Fruit fly (Drosophila melanogaster) whole organism, embryonic: ENCODE data around the gene bb8.

Experiments used
- Antp ChIP-seq: fragments of 200-800 bp; sonication (Bioruptor generic); optimal IDR thresholded peaks from 3 replicates; lab custom pipeline; 2016; ENCODE audit warnings: missing biosample characterization, missing genetic modification characterization
- C15 ChIP-seq: fragments of 200-800 bp; sonication (Bioruptor generic); IDR thresholded peaks from 3 replicates; pipeline ENCODE4 v1.3.6; 2022; ENCODE audit warnings: missing biosample characterization, missing genetic modification characterization
- CG10274 ChIP-seq: fragments of 200-800 bp; sonication (Bioruptor generic); optimal IDR thresholded peaks from 3 replicates; lab custom pipeline; 2017; ENCODE audit warnings: missing biosample characterization, mild to moderate bottlenecking, missing genetic modification characterization
- CG10366 ChIP-seq: fragments of 200-800 bp; sonication (Bioruptor generic); IDR thresholded peaks from 2 replicates; pipeline ENCODE4 v1.3.6; 2022; ENCODE audit warnings: missing biosample characterization, missing genetic modification characterization
- CG10543 ChIP-seq: fragments of 200-800 bp; sonication (Bioruptor generic); optimal IDR thresholded peaks from 3 replicates; lab custom pipeline; 2017; ENCODE audit warnings: missing biosample characterization, mild to moderate bottlenecking, missing genetic modification characterization, moderate library complexity
- CG11504 ChIP-seq: fragments of 200-800 bp; sonication (Bioruptor generic); optimal IDR thresholded peaks from 3 replicates; lab custom pipeline; 2019; ENCODE audit warnings: missing biosample characterization, mild to moderate bottlenecking, missing genetic modification characterization, moderate library complexity
- CG11695 ChIP-seq: fragments of 200-800 bp; sonication (Bioruptor generic); IDR thresholded peaks from 3 replicates; pipeline ENCODE4 v1.3.6; 2022; ENCODE audit warnings: missing biosample characterization, missing genetic modification characterization
- CG12071 ChIP-seq: fragments of 200-800 bp; sonication (Bioruptor generic); optimal IDR thresholded peaks from 3 replicates; lab custom pipeline; 2018; ENCODE audit warnings: missing biosample characterization, mild to moderate bottlenecking, missing genetic modification characterization
- CG12104 ChIP-seq: fragments of 200-800 bp; sonication (Bioruptor generic); optimal IDR thresholded peaks from 3 replicates; lab custom pipeline; 2016; ENCODE audit warnings: missing biosample characterization, missing genetic modification characterization
- CG12155 ChIP-seq: fragments of 200-800 bp; sonication (Bioruptor generic); optimal IDR thresholded peaks from 3 replicates; lab custom pipeline; 2016; ENCODE audit warnings: missing biosample characterization, missing genetic modification characterization
- CG13624 ChIP-seq: fragments of 200-800 bp; sonication (Bioruptor generic); optimal IDR thresholded peaks from 2 replicates; lab custom pipeline; 2016; ENCODE audit warnings: missing biosample characterization, missing genetic modification characterization
- CG1529 ChIP-seq: fragments of 200-800 bp; sonication (Bioruptor generic); optimal IDR thresholded peaks from 3 replicates; lab custom pipeline; 2018; ENCODE audit warnings: missing biosample characterization, missing genetic modification characterization
- CG15696 ChIP-seq: fragments of 200-800 bp; sonication (Bioruptor generic); optimal IDR thresholded peaks from 2 replicates; lab custom pipeline; 2019; ENCODE audit warnings: missing biosample characterization, mild to moderate bottlenecking, missing genetic modification characterization, moderate library complexity
- CG17359 ChIP-seq: fragments of 200-800 bp; sonication (Bioruptor generic); optimal IDR thresholded peaks from 3 replicates; lab custom pipeline; 2018; ENCODE audit warnings: missing biosample characterization, mild to moderate bottlenecking, missing genetic modification characterization, moderate library complexity
- CG2678 ChIP-seq: fragments of 200-800 bp; sonication (Bioruptor generic); optimal IDR thresholded peaks from 3 replicates; lab custom pipeline; 2019; ENCODE audit warnings: missing biosample characterization, mild to moderate bottlenecking, missing genetic modification characterization, moderate library complexity
- CG34224 ChIP-seq: fragments of 200-800 bp; sonication (Bioruptor generic); IDR thresholded peaks from 3 replicates; pipeline ENCODE4 v1.3.6; 2022; ENCODE audit warnings: missing biosample characterization, missing genetic modification characterization; ENCODE audit not compliant: partially characterized antibody
- CG6813 ChIP-seq: fragments of 200-800 bp; sonication (Bioruptor generic); optimal IDR thresholded peaks from 2 replicates; lab custom pipeline; 2017; ENCODE audit warnings: missing biosample characterization, missing genetic modification characterization, mild to moderate bottlenecking, moderate library complexity, missing genetic modification reagents
- CG6854 ChIP-seq: fragments of 200-800 bp; sonication (Bioruptor generic); optimal IDR thresholded peaks from 3 replicates; lab custom pipeline; 2017; ENCODE audit warnings: missing biosample characterization, mild to moderate bottlenecking, missing genetic modification characterization
- CG7556 ChIP-seq: fragments of 200-800 bp; sonication (Bioruptor generic); optimal IDR thresholded peaks from 2 replicates; lab custom pipeline; 2017; ENCODE audit warnings: missing biosample characterization, mild to moderate bottlenecking, missing genetic modification characterization
- CG8359 ChIP-seq: fragments of 200-800 bp; sonication (Bioruptor generic); optimal IDR thresholded peaks from 2 replicates; lab custom pipeline; 2017; ENCODE audit warnings: missing biosample characterization, mild to moderate bottlenecking, missing genetic modification characterization, borderline replicate concordance
- CG9727 ChIP-seq: fragments of 200-800 bp; sonication (Bioruptor generic); optimal IDR thresholded peaks from 3 replicates; lab custom pipeline; 2017; ENCODE audit warnings: missing biosample characterization, mild to moderate bottlenecking, missing genetic modification characterization
- Camta ChIP-seq: fragments of 200-800 bp; sonication (Bioruptor generic); optimal IDR thresholded peaks from 2 replicates; lab custom pipeline; 2016; ENCODE audit warnings: missing biosample characterization, missing genetic modification characterization
- Chrac-16 ChIP-seq: fragments of 200-800 bp; sonication (Bioruptor generic); optimal IDR thresholded peaks from 3 replicates; lab custom pipeline; 2016; ENCODE audit warnings: missing biosample characterization, missing genetic modification characterization
- H2.0 ChIP-seq: fragments of 200-800 bp; sonication (Bioruptor generic); IDR thresholded peaks from 2 replicates; pipeline ENCODE4 v1.3.6; 2022; ENCODE audit warnings: missing biosample characterization, missing genetic modification characterization
- Hr3 ChIP-seq: fragments of 200-800 bp; sonication (Bioruptor generic); optimal IDR thresholded peaks from 3 replicates; lab custom pipeline; 2016; ENCODE audit warnings: missing biosample characterization, missing genetic modification characterization
- Hsf ChIP-seq: fragments of 200-800 bp; sonication (Bioruptor generic); optimal IDR thresholded peaks from 3 replicates; lab custom pipeline; 2016; ENCODE audit warnings: missing biosample characterization, missing genetic modification characterization
- Neu2 ChIP-seq: fragments of 200-800 bp; sonication (Bioruptor generic); optimal IDR thresholded peaks from 3 replicates; lab custom pipeline; 2016; ENCODE audit warnings: missing biosample characterization, missing genetic modification characterization, borderline replicate concordance
- Oli ChIP-seq: fragments of 200-800 bp; sonication (Bioruptor generic); optimal IDR thresholded peaks from 2 replicates; lab custom pipeline; 2018; ENCODE audit warnings: missing biosample characterization, mild to moderate bottlenecking, missing genetic modification characterization, moderate library complexity
- Pdp1 ChIP-seq, 2 experiments: fragments of 200-800 bp; sonication (Bioruptor generic); optimal IDR thresholded peaks; 3 replicates each; lab custom pipeline; 2016; ENCODE audit warnings: missing biosample characterization in 2 of 2, missing genetic modification characterization in 2 of 2, mild to moderate bottlenecking in 1 of 2, moderate library complexity in 1 of 2
- Side ChIP-seq: fragments of 200-800 bp; sonication (Bioruptor generic); optimal IDR thresholded peaks from 2 replicates; lab custom pipeline; 2016; ENCODE audit warnings: missing biosample characterization, missing genetic modification characterization
- Taf1 ChIP-seq: fragments of 200-800 bp; sonication (Bioruptor generic); IDR thresholded peaks from 2 replicates; pipeline ENCODE4 v1.3.6; 2022; ENCODE audit warnings: missing biosample characterization, missing genetic modification characterization
- Trl ChIP-seq, 3 experiments: fragments of >200 bp in 2 of 3; fragments of 200-800 bp in 1 of 3; sonication (Bioruptor generic) in 1 of 3; optimal IDR thresholded peaks; 2 replicates in 1 of 3; 3 replicates in 2 of 3; lab custom pipeline; 2016 to 2017; ENCODE audit warnings: missing biosample characterization in 1 of 3, missing genetic modification characterization in 1 of 3
- ac ChIP-seq: fragments of 200-800 bp; sonication (Bioruptor generic); optimal IDR thresholded peaks from 3 replicates; lab custom pipeline; 2017; ENCODE audit warnings: missing biosample characterization, mild to moderate bottlenecking, missing genetic modification characterization
- ase ChIP-seq: fragments of 200-800 bp; sonication (Bioruptor generic); IDR thresholded peaks from 3 replicates; pipeline ENCODE4 v1.3.6; 2022; ENCODE audit warnings: missing biosample characterization, missing genetic modification characterization
- cad ChIP-seq: fragments of >200 bp; optimal IDR thresholded peaks from 2 replicates; lab custom pipeline; 2017; ENCODE audit warnings: missing biosample characterization, missing genetic modification characterization
- caup ChIP-seq: fragments of 200-800 bp; sonication (Bioruptor generic); optimal IDR thresholded peaks from 3 replicates; lab custom pipeline; 2017; ENCODE audit warnings: missing biosample characterization, mild to moderate bottlenecking, missing genetic modification characterization, moderate library complexity; ENCODE audit not compliant: severe bottlenecking
- dan ChIP-seq: fragments of 200-800 bp; sonication (Bioruptor generic); IDR thresholded peaks from 2 replicates; pipeline ENCODE4 v1.3.6; 2022; ENCODE audit warnings: missing biosample characterization, missing genetic modification characterization
- gce ChIP-seq: fragments of 200-800 bp; sonication (Bioruptor generic); IDR thresholded peaks from 3 replicates; pipeline ENCODE4 v1.3.6; 2022; ENCODE audit warnings: missing biosample characterization, missing genetic modification characterization
- hth ChIP-seq: fragments of >200 bp; optimal IDR thresholded peaks from 2 replicates; lab custom pipeline; 2017; ENCODE audit warnings: inconsistent platforms
- lilli ChIP-seq: fragments of 200-800 bp; sonication (Bioruptor generic); optimal IDR thresholded peaks from 3 replicates; lab custom pipeline; 2016; ENCODE audit warnings: missing biosample characterization, missing genetic modification characterization
- mam ChIP-seq: fragments of 200-800 bp; sonication (Bioruptor generic); optimal IDR thresholded peaks from 3 replicates; lab custom pipeline; 2016; ENCODE audit warnings: missing biosample characterization, missing genetic modification characterization
- pnt ChIP-seq: fragments of 200-800 bp; sonication (Bioruptor generic); optimal IDR thresholded peaks from 3 replicates; lab custom pipeline; 2016; ENCODE audit warnings: missing biosample characterization, missing genetic modification characterization
- sens ChIP-seq: fragments of 200-800 bp; sonication (Bioruptor generic); peaks from one replicate; lab custom pipeline; 2016; ENCODE audit warnings: missing biosample characterization, missing genetic modification characterization
- sna ChIP-seq: fragments of 200-800 bp; sonication (Bioruptor generic); IDR thresholded peaks from 2 replicates; pipeline ENCODE4 v1.3.6; 2022; ENCODE audit warnings: missing biosample characterization, missing genetic modification characterization; ENCODE audit not compliant: partially characterized antibody
- stc ChIP-seq: fragments of 200-800 bp; sonication (Bioruptor generic); IDR thresholded peaks from 2 replicates; pipeline ENCODE4 v1.3.6; 2022; ENCODE audit warnings: missing biosample characterization, missing genetic modification characterization
- tap ChIP-seq: fragments of 200-800 bp; optimal IDR thresholded peaks from 3 replicates; lab custom pipeline; 2019; ENCODE audit warnings: missing biosample characterization, mild to moderate bottlenecking, missing genetic modification characterization, moderate library complexity
- trh ChIP-seq: fragments of 200-800 bp; sonication (Bioruptor generic); optimal IDR thresholded peaks from 2 replicates; lab custom pipeline; 2016; ENCODE audit warnings: missing biosample characterization, missing genetic modification characterization
- zen2 ChIP-seq: fragments of 200-800 bp; sonication (Bioruptor generic); IDR thresholded peaks from 3 replicates; pipeline ENCODE4 v1.3.6; 2022; ENCODE audit warnings: missing biosample characterization, missing genetic modification characterization; ENCODE audit not compliant: partially characterized antibody

Gene bb8

DNA sequence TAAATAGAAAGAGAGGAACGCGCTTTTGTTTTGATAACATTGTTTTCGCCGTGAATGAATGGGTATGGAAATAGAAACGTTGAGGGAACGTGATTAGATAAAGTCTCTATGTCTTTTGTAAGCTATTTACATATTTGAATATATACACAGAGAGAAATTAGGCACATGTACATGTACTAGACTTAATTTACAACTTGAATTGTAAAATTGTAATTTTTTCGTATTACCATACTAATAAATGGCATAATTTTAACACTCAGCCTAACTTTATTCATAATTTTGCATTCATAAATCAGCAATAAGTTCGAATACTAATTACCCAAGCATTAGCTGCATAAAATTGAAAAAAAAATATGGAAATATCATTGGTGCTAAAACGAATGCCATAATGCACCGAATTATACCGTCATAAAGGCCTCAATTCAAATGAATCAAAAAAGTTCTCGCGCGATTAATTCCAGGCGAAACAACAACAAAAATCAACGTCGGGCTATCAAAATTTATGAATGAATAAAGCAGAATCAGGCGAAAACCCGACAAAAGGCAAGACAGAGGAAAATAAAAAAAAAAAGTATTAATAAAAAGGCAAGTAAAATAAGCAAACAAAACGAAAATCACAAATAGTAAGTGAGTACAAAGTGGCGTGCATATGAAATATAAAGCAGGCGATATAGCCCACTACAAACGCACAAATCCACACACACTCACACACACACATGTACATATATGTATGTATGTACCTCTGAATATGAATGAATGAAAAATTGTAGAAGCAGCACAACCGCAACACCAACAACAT, 42.7 kb upstream of the bb8 start (continued):
- TF ChIP-seq CG10366 (GFP tag; lab: Robert Waterston, UW) (peak; percentile 22; the same call in 1 of the 2 replicates), CG12155 (GFP tag; lab: Kevin White, UChicago) (peak; percentile 5), sna (no peak), hth (lab: Kevin White, UChicago) (no peak), Trl (optimal IDR thresholded peaks at IDR 0.05; lab: Kevin White, UChicago) (no peak), Trl (GFP tag; optimal IDR thresholded peaks at IDR 0.05; lab: Kevin White, UChicago) (peak; percentile 31), CG34224 (GFP tag; lab: Robert Waterston, UW) (no peak), ac (GFP tag; lab: Kevin White, UChicago) (no peak), CG11504 (tag; lab: Kevin White, UChicago) (peak; percentile 76), Oli (peak; percentile 74), Camta (GFP tag; lab: Kevin White, UChicago) (peak; percentile 45), H2.0 (GFP tag; lab: Robert Waterston, UW) (no peak), Taf1 (GFP tag; lab: Robert Waterston, UW) (0 out of 2 replicates have a peak, but pooled peaks have one; percentile 27), CG15696 (tag; lab: Kevin White, UChicago) (peak; percentile 61), stc (peak; percentile 10; the same call in 1 of the 2 replicates), CG10543 (GFP tag; lab: Kevin White, UChicago) (no peak), CG6813 (GFP tag; lab: Kevin White, UChicago) (peak; percentile 64), CG12071 (peak; percentile 58), Neu2 (GFP tag; lab: Kevin White, UChicago) (no peak), C15 (GFP tag; lab: Robert Waterston, UW) (0 out of 3 replicates have a peak, but pooled peaks have one; percentile 27), CG6854 (GFP tag; lab: Kevin White, UChicago) (peak; percentile 62), Antp (GFP tag; lab: Kevin White, UChicago) (no peak), Chrac-16 (peak; percentile 38), zen2 (GFP tag; lab: Robert Waterston, UW) (no peak), Side (peak; percentile 28), CG12104 (GFP tag; lab: Kevin White, UChicago) (peak; percentile 55), CG17359 (tag; lab: Kevin White, UChicago) (peak; percentile 58), mam (GFP tag; lab: Kevin White, UChicago) (peak; percentile 32), pnt (GFP tag; lab: Kevin White, UChicago) (no peak), ase (GFP tag; lab: Robert Waterston, UW) (no peak), CG8359 (GFP tag; lab: Kevin White, UChicago) (peak; percentile 47), CG10274 (GFP tag; lab: Kevin White, UChicago) (no peak), trh (GFP tag; lab: Kevin White, UChicago) (no peak), tap (tag; lab: Kevin White, UChicago) (peak; percentile 27), CG7556 (peak; percentile 62), Hsf (GFP tag; lab: Kevin White, UChicago) (no peak), sens (GFP tag; lab: Kevin White, UChicago) (peak; percentile 95), CG9727 (GFP tag; lab: Kevin White, UChicago) (peak; percentile 70), CG2678 (tag; lab: Kevin White, UChicago) (peak; percentile 79), caup (peak; percentile 24), cad (GFP tag; lab: Kevin White, UChicago) (no peak), Hr3 (GFP tag; lab: Kevin White, UChicago) (peak; percentile 52), Pdp1 (GFP tag; optimal IDR thresholded peaks at IDR 0.05; lab: Kevin White, UChicago) (peak; percentile 49 to 56), lilli (GFP tag; lab: Kevin White, UChicago) (peak; percentile 53), CG11695 (0 out of 3 replicates have a peak, but pooled peaks have one; percentile 24), gce (GFP tag; lab: Robert Waterston, UW) (0 out of 3 replicates have a peak, but pooled peaks have one; percentile 14), CG1529 (peak; percentile 56), CG13624 (GFP tag; lab: Kevin White, UChicago) (no peak), dan (GFP tag; lab: Robert Waterston, UW) (no peak)
